Fruit fly (Drosophila melanogaster): ENCODE measurements around the gene C1GalTA.

The C1GalTA gene

DNA sequence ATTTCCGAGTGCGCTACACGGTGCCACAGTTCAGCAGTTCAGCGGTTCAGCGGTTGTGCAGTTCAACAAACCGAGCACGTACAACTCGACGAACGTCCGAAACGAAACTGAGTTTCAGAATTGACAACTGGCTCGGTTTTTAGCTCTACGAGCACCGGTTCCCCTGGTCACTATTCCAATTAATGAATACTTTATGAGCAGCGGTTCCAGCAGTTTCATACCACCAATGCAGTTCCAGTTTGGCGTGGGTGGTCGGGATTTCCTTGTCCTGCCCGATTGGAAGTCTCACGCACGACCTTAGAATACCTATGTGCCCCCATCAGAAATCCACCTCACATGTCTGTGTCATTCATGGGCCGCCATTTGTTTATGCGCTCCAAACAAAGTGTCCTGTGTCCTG, 24.3 kb upstream of the C1GalTA start, which contains the start of gene CG9541:
Gene CG9541 (minus strand): TSS at position 101 of the 400 bp plus-strand sequence.
- no peak for TF ChIP-seq Myc (optimal IDR thresholded peaks at IDR 0.05)
- no peak for TF ChIP-seq Sin3A (optimal IDR thresholded peaks at IDR 0.05)

DNA sequence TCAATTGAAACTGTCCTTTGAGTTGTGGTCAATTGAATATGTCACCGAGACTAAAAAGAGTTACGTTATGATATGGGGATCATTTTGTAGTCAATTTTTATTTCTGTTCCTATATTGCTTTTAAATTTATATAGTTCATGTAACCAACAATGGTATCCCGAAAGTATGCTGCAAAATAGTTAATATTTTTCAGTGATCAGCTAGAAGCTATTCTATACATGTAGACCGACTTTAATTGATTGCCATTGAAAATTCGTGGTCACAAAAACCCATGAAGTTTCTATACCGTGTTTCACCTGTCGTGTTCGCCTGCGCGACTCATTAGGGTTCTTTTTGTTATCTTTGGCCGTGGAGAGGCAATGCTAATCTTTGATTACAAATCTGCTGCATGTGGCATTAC, 23.5 kb upstream of the C1GalTA start:
- no peak for TF ChIP-seq ttk (optimal IDR thresholded peaks at IDR 0.05)
- no peak for TF ChIP-seq insv (optimal IDR thresholded peaks at IDR 0.05)

DNA sequence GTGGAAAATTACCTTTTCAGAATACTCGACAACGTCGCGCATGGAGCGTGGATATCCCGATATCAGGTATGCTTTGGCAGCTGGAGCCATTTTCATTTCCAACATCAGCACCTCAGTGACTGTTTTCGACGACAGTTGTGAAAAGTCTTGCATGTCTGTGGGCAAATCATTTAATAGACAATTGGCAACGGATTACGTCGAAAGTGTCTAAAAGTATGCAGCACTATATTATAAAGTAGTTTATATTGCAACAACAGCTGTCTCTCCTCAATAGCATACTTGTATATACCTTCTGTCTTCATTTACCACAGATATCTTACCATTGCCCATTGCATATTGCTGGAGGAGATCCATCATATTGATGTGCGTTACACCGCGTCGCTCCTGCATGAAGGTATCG, 21.9 kb upstream of the C1GalTA start:
- no peak for TF ChIP-seq psq (optimal IDR thresholded peaks at IDR 0.05)
- TF ChIP-seq insv (optimal IDR thresholded peaks at IDR 0.05), result no peak

DNA sequence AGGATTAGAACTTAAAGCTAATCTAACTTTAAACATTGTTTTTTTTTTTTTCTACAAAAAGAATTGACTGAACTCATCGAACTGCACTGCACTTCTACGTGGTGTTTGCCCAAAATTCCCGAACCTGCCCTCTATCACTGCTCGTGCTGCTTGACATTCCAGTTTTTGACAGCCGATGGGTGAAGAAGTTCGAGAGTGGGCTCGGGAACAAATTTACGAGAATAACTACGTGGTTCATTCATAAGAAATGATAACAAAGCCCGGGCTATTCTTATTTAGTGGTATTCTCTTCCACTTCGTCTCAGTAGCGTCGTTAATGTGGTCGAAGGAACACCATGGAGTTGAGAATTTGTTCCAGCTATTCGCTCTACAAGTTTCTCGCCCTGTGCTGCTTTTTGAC, 16.2 kb upstream of the C1GalTA start, which contains the start of gene CG18088:
Gene CG18088 (plus strand): TSS at position 301 of the 400 bp plus-strand sequence.
- no peak for TF ChIP-seq ttk (optimal IDR thresholded peaks at IDR 0.05)
- TF ChIP-seq Sin3A (optimal IDR thresholded peaks at IDR 0.05), result no peak
- no peak for TF ChIP-seq psq (optimal IDR thresholded peaks at IDR 0.05)
- no peak for TF ChIP-seq insv (optimal IDR thresholded peaks at IDR 0.05)

DNA sequence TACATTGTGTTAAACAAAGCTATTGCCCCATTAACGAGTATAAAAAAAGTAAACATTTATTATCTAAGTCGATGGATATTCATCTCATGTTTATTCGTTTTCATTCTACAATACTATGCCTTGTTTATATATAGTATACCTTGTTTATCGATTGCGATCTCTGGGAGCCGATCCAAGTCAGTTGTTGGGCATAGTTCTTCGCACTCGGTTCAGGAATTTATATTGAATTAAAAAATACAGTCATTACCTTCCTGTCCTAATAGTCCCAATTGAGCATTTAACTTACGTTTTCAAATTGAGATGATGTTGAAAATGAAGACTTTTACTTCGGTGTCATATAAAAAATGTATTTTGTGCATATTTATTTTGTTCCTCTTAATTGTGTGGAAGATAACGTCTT, 13.6 kb upstream of the C1GalTA start, which contains the start of gene CG32984:
Gene CG32984 (plus strand): TSS at position 301 of the 400 bp plus-strand sequence.
- no peak for TF ChIP-seq insv (optimal IDR thresholded peaks at IDR 0.05)
- no peak for TF ChIP-seq ttk (optimal IDR thresholded peaks at IDR 0.05)
- no peak for TF ChIP-seq psq (optimal IDR thresholded peaks at IDR 0.05)
- no peak for TF ChIP-seq h (optimal IDR thresholded peaks at IDR 0.05)
- no peak for TF ChIP-seq Myc (optimal IDR thresholded peaks at IDR 0.05)
- no peak for TF ChIP-seq Sin3A (optimal IDR thresholded peaks at IDR 0.05)

DNA sequence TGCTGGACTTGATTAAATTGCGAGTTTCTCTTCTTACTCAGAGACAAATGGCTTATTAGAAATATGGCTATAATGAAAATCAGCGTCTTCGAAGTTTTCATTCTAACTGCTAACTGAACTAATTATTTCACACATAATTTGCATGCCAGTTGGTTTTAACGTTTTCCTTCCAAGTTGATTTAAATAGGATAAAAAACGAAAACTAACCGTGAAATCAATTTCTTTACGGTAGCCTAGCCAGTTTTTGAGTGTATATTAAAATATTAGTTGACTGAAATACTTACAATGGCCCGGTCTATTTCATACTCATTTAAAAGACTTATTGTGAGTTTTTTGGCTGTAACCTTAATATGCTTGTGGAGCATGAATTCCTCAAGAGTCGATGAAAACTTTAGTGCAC, 11.2 kb upstream of the C1GalTA start, which contains the start of the genes CG9525 and CG32985:
Gene CG9525 (minus strand): TSS at position 101 of the 400 bp plus-strand sequence.
Gene CG32985 (plus strand): TSS at position 280 of the 400 bp plus-strand sequence.
- TF ChIP-seq psq (optimal IDR thresholded peaks at IDR 0.05) (no peak), ttk (optimal IDR thresholded peaks at IDR 0.05) (no peak), h (optimal IDR thresholded peaks at IDR 0.05) (no peak), Sin3A (optimal IDR thresholded peaks at IDR 0.05) (no peak), Myc (optimal IDR thresholded peaks at IDR 0.05) (no peak)

DNA sequence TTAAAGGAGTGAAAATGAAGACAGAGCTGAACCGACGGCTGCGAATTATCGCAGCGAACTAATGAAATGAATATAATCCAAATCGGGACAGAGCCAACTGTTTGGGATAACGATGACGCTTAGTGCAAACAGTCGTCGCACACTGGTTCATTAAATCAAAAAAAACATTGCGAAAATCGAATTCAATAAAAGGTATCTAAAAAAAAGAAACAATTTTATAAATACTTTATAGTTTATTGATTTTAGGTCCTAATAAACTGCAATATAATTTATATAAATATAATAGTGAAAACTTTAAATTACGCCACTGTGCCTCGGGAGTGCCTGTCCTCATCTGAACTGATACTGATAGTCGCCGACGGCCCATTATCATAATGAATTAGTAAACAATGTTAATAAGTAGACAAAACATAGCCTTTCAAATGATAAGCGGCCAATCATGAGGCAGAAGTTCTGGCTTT, 8.0 kb upstream of the C1GalTA start, which contains the start of gene CG31886:
Gene CG31886 (minus strand): TSS at position 51 of the 461 bp plus-strand sequence.
- TF ChIP-seq Sin3A (optimal IDR thresholded peaks at IDR 0.05), result no peak
- TF ChIP-seq h (optimal IDR thresholded peaks at IDR 0.05), result no peak
- TF ChIP-seq psq (optimal IDR thresholded peaks at IDR 0.05), result no peak

DNA sequence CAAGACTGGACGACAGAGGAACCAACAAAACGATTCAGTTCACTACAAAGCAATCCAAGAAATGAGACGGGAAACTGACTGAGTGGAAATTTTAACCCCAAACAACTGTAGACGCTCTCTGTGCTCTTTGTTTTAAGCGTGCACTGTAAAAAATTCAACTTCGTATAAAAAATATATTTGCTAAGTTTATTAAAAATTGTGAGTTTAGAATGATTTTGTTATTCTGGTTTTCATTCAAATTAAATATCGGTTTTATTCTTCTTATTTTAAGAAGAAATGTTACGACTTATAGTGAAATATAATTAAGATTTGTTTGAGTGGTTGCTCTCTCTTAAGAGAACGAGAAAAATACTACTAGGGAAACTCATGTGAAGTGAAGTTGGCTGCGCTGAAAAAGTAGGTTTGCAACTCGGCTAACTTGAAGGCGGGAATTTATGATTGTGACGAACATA, 7.1 kb upstream of the C1GalTA start:
- no peak for TF ChIP-seq insv (optimal IDR thresholded peaks at IDR 0.05)
- TF ChIP-seq psq (optimal IDR thresholded peaks at IDR 0.05), result no peak
- TF ChIP-seq Sin3A (optimal IDR thresholded peaks at IDR 0.05), result no peak
- no peak for TF ChIP-seq h (optimal IDR thresholded peaks at IDR 0.05)

DNA sequence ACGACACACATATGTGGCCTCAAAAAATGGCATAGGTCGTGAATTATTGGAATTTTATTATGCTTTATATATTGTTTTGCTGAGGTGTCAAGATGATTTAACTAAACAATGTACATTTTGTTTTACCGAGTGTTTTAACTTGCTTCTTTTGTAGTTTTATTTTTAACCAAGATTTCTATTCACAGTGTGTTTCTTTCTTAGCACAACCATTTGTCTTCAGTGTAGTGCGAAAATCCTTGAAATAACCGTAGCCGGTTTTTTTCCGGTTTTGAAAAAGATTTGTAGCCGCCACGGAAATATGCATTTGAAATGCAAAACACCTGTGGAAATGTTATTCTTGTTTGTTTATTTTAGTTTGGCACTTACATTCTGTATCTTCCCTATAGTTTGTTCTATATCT, 6.1 kb upstream of the C1GalTA start:
- no peak for TF ChIP-seq Myc (optimal IDR thresholded peaks at IDR 0.05)
- TF ChIP-seq Sin3A (optimal IDR thresholded peaks at IDR 0.05), result no peak
- no peak for TF ChIP-seq insv (optimal IDR thresholded peaks at IDR 0.05)
- no peak for TF ChIP-seq h (optimal IDR thresholded peaks at IDR 0.05)
- TF ChIP-seq ttk (optimal IDR thresholded peaks at IDR 0.05), result no peak
- no peak for TF ChIP-seq psq (optimal IDR thresholded peaks at IDR 0.05)

DNA sequence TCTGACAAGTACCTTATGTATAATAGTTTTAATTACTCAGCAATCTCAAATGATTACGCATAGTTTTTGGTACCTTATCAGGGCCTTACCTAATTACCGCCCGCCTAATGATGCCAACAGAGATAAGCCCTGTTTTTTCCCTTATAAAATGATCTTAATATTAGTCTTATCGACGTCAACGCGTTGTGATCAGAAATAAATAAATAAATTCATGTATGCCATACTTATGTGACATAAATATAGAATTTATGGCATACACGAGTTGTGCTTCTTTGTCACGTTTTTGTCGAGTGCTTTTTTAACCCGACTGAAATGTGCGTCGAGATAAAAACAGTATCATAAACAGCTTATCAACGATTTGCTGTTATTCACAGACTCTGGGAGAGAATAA, 5.3 kb upstream of the C1GalTA start:
- TF ChIP-seq Sin3A (optimal IDR thresholded peaks at IDR 0.05), result no peak
- TF ChIP-seq Myc (optimal IDR thresholded peaks at IDR 0.05), result no peak
- no peak for TF ChIP-seq h (optimal IDR thresholded peaks at IDR 0.05)
- TF ChIP-seq insv (optimal IDR thresholded peaks at IDR 0.05), result no peak
- no peak for TF ChIP-seq psq (optimal IDR thresholded peaks at IDR 0.05)
- TF ChIP-seq ttk (optimal IDR thresholded peaks at IDR 0.05), result no peak

DNA sequence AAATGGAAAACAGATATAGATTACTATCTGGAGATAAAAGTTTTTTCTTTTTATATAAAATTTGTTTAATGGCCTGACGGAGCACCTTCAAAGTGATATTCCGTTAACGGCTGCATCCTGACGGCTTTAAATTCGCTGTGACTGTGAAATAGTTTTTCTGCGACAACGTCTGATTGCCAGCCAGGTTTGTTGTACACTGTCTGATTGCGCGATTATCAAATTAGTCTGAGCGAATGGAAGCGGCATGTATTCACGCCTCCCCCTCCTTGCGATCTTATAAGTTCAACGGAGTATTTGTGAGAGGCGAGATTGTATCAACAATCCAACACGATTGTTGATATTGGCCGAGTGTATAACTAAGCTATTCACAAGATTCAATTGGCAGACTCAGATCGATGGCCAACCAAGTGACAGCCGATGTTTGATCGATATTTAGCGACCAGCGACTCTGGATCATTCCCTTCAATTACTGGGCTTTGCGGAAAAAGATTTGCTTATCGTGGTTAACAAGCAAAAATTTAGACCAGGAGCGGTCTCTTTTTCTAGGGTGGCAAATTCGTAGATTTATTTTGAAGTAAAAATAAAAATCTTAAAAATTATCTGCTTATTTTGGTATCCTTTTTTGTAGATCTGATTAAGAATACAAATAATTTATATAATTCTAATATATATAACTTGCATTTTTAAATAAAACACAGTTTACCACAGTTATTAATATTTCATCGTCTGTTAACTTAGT, 4.8 kb upstream of the C1GalTA start:
- TF ChIP-seq Sin3A (optimal IDR thresholded peaks at IDR 0.05) (no peak), Myc (optimal IDR thresholded peaks at IDR 0.05) (no peak), h (optimal IDR thresholded peaks at IDR 0.05) (no peak), psq (optimal IDR thresholded peaks at IDR 0.05) (no peak), ttk (optimal IDR thresholded peaks at IDR 0.05) (no peak)

DNA sequence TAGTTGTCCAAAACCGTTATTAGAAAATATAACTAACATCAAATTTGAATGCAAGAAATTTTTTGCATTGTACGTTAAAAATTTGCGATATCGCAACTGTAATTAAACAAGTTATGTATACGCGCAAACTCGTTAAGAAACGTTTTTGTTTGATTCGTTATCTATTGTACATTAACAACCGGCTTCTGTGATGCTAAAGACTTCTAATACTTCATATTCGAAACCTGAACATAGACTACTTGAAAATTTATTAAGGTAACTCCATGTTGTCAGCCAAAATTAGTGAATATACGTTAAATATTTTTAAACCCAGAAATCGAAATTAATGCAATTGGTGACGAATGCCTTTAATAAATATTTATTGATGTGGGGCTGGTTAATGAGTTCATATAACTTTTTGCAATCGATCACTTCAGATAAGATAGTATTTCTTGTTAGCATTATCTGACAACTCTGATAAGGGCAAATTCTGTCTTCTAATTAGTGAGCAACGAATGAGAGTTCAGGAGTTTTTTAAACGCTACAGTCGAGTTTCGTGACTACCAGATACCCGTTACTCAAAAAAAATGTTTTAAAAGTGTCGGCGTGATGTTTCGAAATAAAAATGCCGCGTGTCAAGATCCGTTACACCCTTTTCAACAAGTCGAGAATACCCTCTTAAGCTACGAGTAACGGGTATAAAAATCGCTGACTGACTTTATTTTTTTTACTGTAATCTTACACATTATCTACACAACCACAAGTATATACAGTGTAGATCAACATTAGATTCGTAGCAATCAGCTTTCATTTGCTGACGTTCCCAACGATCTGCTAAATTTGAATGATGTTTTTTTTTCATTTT, 1.4 kb upstream of the C1GalTA start:
- TF ChIP-seq psq (optimal IDR thresholded peaks at IDR 0.05) (no peak), Myc (optimal IDR thresholded peaks at IDR 0.05) (no peak), insv (optimal IDR thresholded peaks at IDR 0.05) (no peak), Sin3A (optimal IDR thresholded peaks at IDR 0.05) (no peak), h (optimal IDR thresholded peaks at IDR 0.05) (no peak), ttk (optimal IDR thresholded peaks at IDR 0.05) (no peak)
